Worm (Caenorhabditis elegans): ENCODE data around the gene sre-53.

DNA sequence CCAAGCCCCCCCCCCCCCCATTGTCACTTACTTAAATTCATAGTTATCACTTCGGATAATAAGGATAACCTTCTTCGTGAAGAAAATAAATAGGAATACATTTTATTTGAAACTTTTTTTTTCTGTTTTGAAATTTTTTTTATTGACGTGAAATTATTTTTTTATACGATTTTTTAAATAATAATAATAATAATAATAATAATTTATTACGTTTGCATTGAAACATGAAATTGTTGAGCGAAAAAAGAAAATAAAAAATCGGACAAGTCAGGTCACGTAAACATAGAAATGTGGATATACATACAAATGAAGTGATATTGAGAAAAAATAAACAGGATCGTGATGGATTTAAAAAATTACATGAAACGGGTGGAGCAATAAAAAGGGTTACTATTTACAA, 13.6 kb downstream of the sre-53 start, which contains the start of gene C50E10.2:
- TF ChIP-seq him-1 (tag; optimal IDR thresholded peaks at IDR 0.05) = no peak
- no peak for TF ChIP-seq dao-5 (tag; optimal IDR thresholded peaks at IDR 0.05)
- no peak for TF ChIP-seq W03F9.2 (tag; optimal IDR thresholded peaks at IDR 0.05)
